Fruit fly (Drosophila melanogaster) whole organism, wandering third instar larva: ENCODE data around the gene sstn.

Experiments used
- Abd-B ChIP-seq: fragments of >200 bp; optimal IDR thresholded peaks from 2 replicates; lab custom pipeline; 2017; ENCODE audit warnings: missing biosample characterization, missing genetic modification characterization
- CG32264 ChIP-seq: fragments of 200-800 bp; sonication (Bioruptor generic); optimal IDR thresholded peaks from 2 replicates; lab custom pipeline; 2016; ENCODE audit warnings: missing biosample characterization, missing genetic modification characterization
- CG9705 ChIP-seq: fragments of 200-800 bp; sonication (Bioruptor generic); optimal IDR thresholded peaks from 2 replicates; lab custom pipeline; 2018; ENCODE audit warnings: missing biosample characterization, mild to moderate bottlenecking, missing genetic modification characterization
- CrebA ChIP-seq: fragments of 200-800 bp; sonication (Bioruptor generic); optimal IDR thresholded peaks from 2 replicates; lab custom pipeline; 2016; ENCODE audit warnings: missing biosample characterization, mild to moderate bottlenecking, missing genetic modification characterization, borderline replicate concordance
- Dfd ChIP-seq: fragments of >200 bp; optimal IDR thresholded peaks from 2 replicates; lab custom pipeline; 2017; ENCODE audit warnings: missing biosample characterization, missing genetic modification characterization
- GATAd ChIP-seq: sonication (Bioruptor generic); optimal IDR thresholded peaks from 2 replicates; lab custom pipeline; 2016; ENCODE audit warnings: missing biosample characterization, missing genetic modification characterization
- HLH106 ChIP-seq: fragments of 200-800 bp; optimal IDR thresholded peaks from 3 replicates; lab custom pipeline; 2019; ENCODE audit warnings: missing biosample characterization, mild to moderate bottlenecking, missing genetic modification characterization, moderate library complexity
- Hr78 ChIP-seq: fragments of >200 bp; optimal IDR thresholded peaks from 2 replicates; lab custom pipeline; 2017; ENCODE audit warnings: missing biosample characterization, missing genetic modification characterization
- Hr83 ChIP-seq: fragments of 200-300 bp; sonication (Bioruptor generic); optimal IDR thresholded peaks from 2 replicates; lab custom pipeline; 2016; ENCODE audit warnings: missing biosample characterization, mild to moderate bottlenecking, missing genetic modification characterization, moderate library complexity; ENCODE audit not compliant: poor library complexity, severe bottlenecking
- Myc ChIP-seq: fragments of >200 bp; optimal IDR thresholded peaks from 2 replicates; lab custom pipeline; 2017
- N ChIP-seq: fragments of >200 bp; optimal IDR thresholded peaks from 2 replicates; lab custom pipeline; 2018; ENCODE audit warnings: missing biosample characterization, missing external identifiers, missing genetic modification characterization
- Rel ChIP-seq, 2 experiments: fragments of 200-800 bp; sonication (Bioruptor generic) in 1 of 2; optimal IDR thresholded peaks; 2 replicates in 1 of 2; 3 replicates in 1 of 2; lab custom pipeline; 2016 to 2019; ENCODE audit warnings: mild to moderate bottlenecking in 2 of 2, missing biosample characterization in 2 of 2, missing genetic modification characterization in 2 of 2, moderate library complexity in 1 of 2
- Vsx2 ChIP-seq: fragments of 200-300, 225-300 bp; sonication (Bioruptor generic); optimal IDR thresholded peaks from 2 replicates; lab custom pipeline; 2018; ENCODE audit warnings: missing biosample characterization, missing genetic modification characterization; ENCODE audit not compliant: partially characterized antibody
- br ChIP-seq: fragments of 200-800 bp; sonication (Bioruptor generic); optimal IDR thresholded peaks from 2 replicates; lab custom pipeline; 2016; ENCODE audit warnings: missing biosample characterization, missing genetic modification characterization
- brk ChIP-seq: fragments of 200-800 bp; sonication (Bioruptor generic); optimal IDR thresholded peaks from 2 replicates; lab custom pipeline; 2016; ENCODE audit warnings: missing biosample characterization, mild to moderate bottlenecking, missing genetic modification characterization
- dl ChIP-seq, 2 experiments: fragments of 175-275, 200-275 bp in 1 of 2; fragments of 200-275 bp in 1 of 2; sonication (Bioruptor generic); optimal IDR thresholded peaks; lab custom pipeline; 2018; ENCODE audit warnings: mild to moderate bottlenecking in 2 of 2, missing biosample characterization in 2 of 2, missing genetic modification characterization in 2 of 2, moderate library complexity in 2 of 2; ENCODE audit not compliant: partially characterized antibody in 2 of 2, insufficient read depth in 1 of 2
- dsf ChIP-seq: sonication (Bioruptor generic); optimal IDR thresholded peaks from 2 replicates; lab custom pipeline; 2016; ENCODE audit warnings: missing biosample characterization, missing genetic modification characterization, borderline replicate concordance
- ey ChIP-seq: fragments of 200-800 bp; sonication (Bioruptor generic); optimal IDR thresholded peaks from 2 replicates; lab custom pipeline; 2016; ENCODE audit warnings: missing biosample characterization, missing genetic modification characterization
- foxo ChIP-seq, 2 experiments: fragments of 200-800 bp; sonication (Bioruptor generic); optimal IDR thresholded peaks; 2 replicates in 1 of 2; 3 replicates in 1 of 2; lab custom pipeline; 2016 to 2017; ENCODE audit warnings: missing biosample characterization in 2 of 2, missing genetic modification characterization in 2 of 2
- h ChIP-seq: fragments of 200-800 bp; sonication (Bioruptor generic); optimal IDR thresholded peaks from 3 replicates; lab custom pipeline; 2016; ENCODE audit warnings: missing biosample characterization, mild to moderate bottlenecking, missing genetic modification characterization
- jim ChIP-seq: fragments of 175-275, 200-325 bp; sonication (Bioruptor generic); optimal IDR thresholded peaks from 2 replicates; lab custom pipeline; 2016; ENCODE audit warnings: missing biosample characterization, mild to moderate bottlenecking, missing genetic modification characterization
- lola ChIP-seq: fragments of >200 bp; optimal IDR thresholded peaks from 2 replicates; lab custom pipeline; 2017; ENCODE audit warnings: missing biosample characterization, missing genetic modification characterization
- pan ChIP-seq: fragments of >200 bp; optimal IDR thresholded peaks from 2 replicates; lab custom pipeline; 2017
- psq ChIP-seq: fragments of 200-800 bp; sonication (Bioruptor generic); optimal IDR thresholded peaks from 3 replicates; lab custom pipeline; 2017; ENCODE audit warnings: missing biosample characterization, mild to moderate bottlenecking, missing genetic modification characterization, moderate library complexity
- rgr ChIP-seq: fragments of 200-800 bp; sonication (Bioruptor generic); optimal IDR thresholded peaks from 3 replicates; lab custom pipeline; 2016; ENCODE audit warnings: missing biosample characterization, mild to moderate bottlenecking, missing genetic modification characterization
- sage ChIP-seq: fragments of 200-800 bp; sonication (Bioruptor generic); optimal IDR thresholded peaks from 2 replicates; lab custom pipeline; 2016; ENCODE audit warnings: missing biosample characterization, mild to moderate bottlenecking, missing genetic modification characterization
- sv ChIP-seq: fragments of 200-800 bp; sonication (Bioruptor generic); optimal IDR thresholded peaks from 3 replicates; lab custom pipeline; 2016; ENCODE audit warnings: missing biosample characterization, missing genetic modification characterization
- tai ChIP-seq: sonication (Bioruptor generic); optimal IDR thresholded peaks from 2 replicates; lab custom pipeline; 2016; ENCODE audit warnings: missing biosample characterization, missing genetic modification characterization
- woc ChIP-seq: sonication (Bioruptor generic); optimal IDR thresholded peaks from 2 replicates; lab custom pipeline; 2016; ENCODE audit warnings: missing biosample characterization, mild to moderate bottlenecking, missing genetic modification characterization

The sstn gene

dm6 chr3L:15050706-15051105 is 43.8 kb downstream of the sstn start, which contains the start of gene CG12310:
CG12310 (minus strand) TSS chr3L:15050806.
- TF ChIP-seq jim (no peak), CG9705 (GFP tag; lab: Kevin White, UChicago) (no peak), pan (lab: Kevin White, UChicago) (no peak), CG32264 (GFP tag; lab: Kevin White, UChicago) (no peak), rgr (no peak), h (GFP tag; lab: Kevin White, UChicago) (peak; percentile 21), psq (GFP tag; lab: Kevin White, UChicago) (no peak)
- TF ChIP-seq, all 38 proteins: peak for 1

dm6 chr3L:15050109-15050508 is 44.4 kb downstream of the sstn start, which contains the start of gene CG18581:
CG18581 (minus strand) TSS chr3L:15050209.
- TF ChIP-seq brk (GFP tag; lab: Kevin White, UChicago) (no peak), h (GFP tag; lab: Kevin White, UChicago) (no peak), rgr (no peak), dl (GFP tag; optimal IDR thresholded peaks at IDR 0.05; lab: Kevin White, UChicago; ENCODE audit: insufficient read depth in 1 of 2, partially characterized antibody in 2 of 2) (no peak), GATAd (GFP tag; lab: Kevin White, UChicago) (no peak), pan (lab: Kevin White, UChicago) (no peak), HLH106 (tag; lab: Kevin White, UChicago) (no peak), dsf (no peak), N (no peak), woc (GFP tag; lab: Kevin White, UChicago) (no peak), Vsx2 (no peak), sv (GFP tag; lab: Kevin White, UChicago) (no peak), CG32264 (GFP tag; lab: Kevin White, UChicago) (no peak), CrebA (no peak), br (GFP tag; lab: Kevin White, UChicago) (no peak), Hr83 (GFP tag; lab: Kevin White, UChicago) (no peak), tai (GFP tag; lab: Kevin White, UChicago) (no peak)
- TF ChIP-seq, all 38 proteins: peak for 0

- TF ChIP-seq Hr78 (GFP tag; lab: Kevin White, UChicago) = no peak
- TF ChIP-seq HLH106 (tag; lab: Kevin White, UChicago) = no peak
- TF ChIP-seq Abd-B (GFP tag; lab: Kevin White, UChicago) = no peak
- no peak for TF ChIP-seq sv (GFP tag; lab: Kevin White, UChicago)
- TF ChIP-seq Rel (GFP tag; optimal IDR thresholded peaks at IDR 0.05; lab: Kevin White, UChicago) = no peak
- no peak for TF ChIP-seq Rel (tag; optimal IDR thresholded peaks at IDR 0.05; lab: Kevin White, UChicago)
- no peak for TF ChIP-seq CG9705 (GFP tag; lab: Kevin White, UChicago)
- TF ChIP-seq tai (GFP tag; lab: Kevin White, UChicago) = no peak
- no peak for TF ChIP-seq dsf
- TF ChIP-seq brk (GFP tag; lab: Kevin White, UChicago) = no peak
- TF ChIP-seq woc (GFP tag; lab: Kevin White, UChicago) = no peak
- no peak for TF ChIP-seq ey (GFP tag; lab: Kevin White, UChicago)
- no peak for TF ChIP-seq sage
- TF ChIP-seq, all 38 proteins: peak for 0
Observed at dm6 chr3L:15049395-15049794, 45.1 kb downstream of the sstn start, which contains the start of gene CG43678. CG43678 (minus strand) TSS chr3L:15049495.

dm6 chr3L:15048091-15048490 is 46.4 kb downstream of the sstn start:
- TF ChIP-seq dl (GFP tag; optimal IDR thresholded peaks at IDR 0.05; lab: Kevin White, UChicago; ENCODE audit: insufficient read depth in 1 of 2, partially characterized antibody in 2 of 2) = no peak
- no peak for TF ChIP-seq Hr78 (GFP tag; lab: Kevin White, UChicago)
- TF ChIP-seq Rel (GFP tag; optimal IDR thresholded peaks at IDR 0.05; lab: Kevin White, UChicago) = no peak
- no peak for TF ChIP-seq Rel (tag; optimal IDR thresholded peaks at IDR 0.05; lab: Kevin White, UChicago)
- peak; percentile 12 for TF ChIP-seq Myc (lab: Kevin White, UChicago)

- TF ChIP-seq dsf (no peak), rgr (no peak), woc (GFP tag; lab: Kevin White, UChicago) (no peak), CG32264 (GFP tag; lab: Kevin White, UChicago) (no peak), GATAd (GFP tag; lab: Kevin White, UChicago) (no peak), Dfd (GFP tag; lab: Kevin White, UChicago) (no peak), sage (no peak), jim (no peak), foxo (GFP tag; optimal IDR thresholded peaks at IDR 0.05; lab: Kevin White, UChicago) (no peak), Rel (GFP tag; optimal IDR thresholded peaks at IDR 0.05; lab: Kevin White, UChicago) (no peak), Rel (tag; optimal IDR thresholded peaks at IDR 0.05; lab: Kevin White, UChicago) (no peak), dl (GFP tag; optimal IDR thresholded peaks at IDR 0.05; lab: Kevin White, UChicago; ENCODE audit: insufficient read depth in 1 of 2, partially characterized antibody in 2 of 2) (no peak), lola (GFP tag; lab: Kevin White, UChicago) (no peak), Hr78 (GFP tag; lab: Kevin White, UChicago) (no peak), Hr83 (GFP tag; lab: Kevin White, UChicago) (no peak)
Observed at dm6 chr3L:15047606-15048005, 46.9 kb downstream of the sstn start.
